Fruit fly (Drosophila melanogaster) whole organism: ENCODE data around the gene Nckx30C.

Experiments used
- CG8478 ChIP-seq: fragments of >200 bp; optimal IDR thresholded peaks from 2 replicates; lab custom pipeline; 2018; ENCODE audit warnings: inconsistent platforms
- EcR ChIP-seq, 2 experiments: fragments of >200 bp; optimal IDR thresholded peaks; 2 replicates each; lab custom pipeline; 2017; ENCODE audit warnings: missing biosample characterization in 2 of 2, missing genetic modification characterization in 2 of 2, missing genetic modification reagents in 2 of 2
- pan ChIP-seq: fragments of >200 bp; optimal IDR thresholded peaks from 2 replicates; lab custom pipeline; 2017
- psq ChIP-seq: fragments of >200 bp; optimal IDR thresholded peaks from 2 replicates; lab custom pipeline; 2017
- usp ChIP-seq: fragments of >200 bp; optimal IDR thresholded peaks from 2 replicates; lab custom pipeline; 2017; ENCODE audit warnings: missing biosample characterization, missing genetic modification characterization, mixed read lengths

DNA sequence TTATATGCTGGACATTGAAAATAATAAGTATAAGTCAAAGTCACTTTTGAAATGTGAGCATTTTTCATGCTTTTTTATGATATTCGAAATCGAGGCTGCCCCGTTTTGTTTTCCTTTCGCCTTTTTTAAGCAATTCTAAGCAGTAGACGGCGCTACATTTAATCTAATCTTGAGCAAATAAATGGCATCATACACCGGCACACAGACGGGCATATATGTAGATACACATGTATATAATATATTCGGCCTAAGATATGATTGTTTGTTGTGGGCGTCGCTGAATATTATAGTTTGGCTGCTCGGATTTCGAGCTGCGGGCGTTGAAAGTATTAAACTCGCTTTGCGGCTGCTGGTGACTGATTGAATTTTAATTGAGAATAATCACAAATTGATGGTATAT is 74.0 kb downstream of the Nckx30C start:
- no peak for TF ChIP-seq usp (GFP tag; lab: Kevin White, UChicago)
- no peak for TF ChIP-seq EcR (GFP tag; optimal IDR thresholded peaks at IDR 0.05; lab: Kevin White, UChicago)
- no peak for TF ChIP-seq psq (lab: Kevin White, UChicago)
- no peak for TF ChIP-seq CG8478 (lab: Kevin White, UChicago)
- TF ChIP-seq pan (lab: Kevin White, UChicago): no peak
